Worm (Caenorhabditis elegans) whole organism, mixed stage, embryonic: ENCODE results near the gene irld-15.
"Not testable (repeated sequence)": the region's sequence is repeated elsewhere in the genome, so short reads cannot be mapped to it uniquely, and the experiment has no call there.

Experiments
- bed-3 ChIP-seq: fragments of 200-800 bp; sonication (Bioruptor generic); optimal IDR thresholded peaks from 3 replicates; lab custom pipeline; 2018; ENCODE audit warnings: mild to moderate bottlenecking, missing genetic modification characterization, moderate library complexity, missing compliant biosample characterization
- blmp-1 ChIP-seq: fragments of 150-350 bp; optimal IDR thresholded peaks from 2 replicates; lab custom pipeline; 2014; ENCODE audit warnings: missing biosample characterization, missing genetic modification characterization
- ceh-39 ChIP-seq: fragments of 150-350 bp; optimal IDR thresholded peaks from 2 replicates; lab custom pipeline; 2014; ENCODE audit warnings: missing biosample characterization, missing genetic modification characterization
- ces-1 ChIP-seq: fragments of 150-350 bp; optimal IDR thresholded peaks from 2 replicates; lab custom pipeline; 2014; ENCODE audit warnings: missing biosample characterization, missing genetic modification reagents, missing genetic modification characterization
- cnd-1 ChIP-seq: fragments of 200-800 bp; sonication (Bioruptor generic); optimal IDR thresholded peaks from 2 replicates; lab custom pipeline; 2018; ENCODE audit warnings: mild to moderate bottlenecking, missing genetic modification characterization, missing compliant biosample characterization
- drap-1 ChIP-seq: fragments of 200-800 bp; sonication (Bioruptor generic); optimal IDR thresholded peaks from 3 replicates; lab custom pipeline; 2018; ENCODE audit warnings: mild to moderate bottlenecking, missing genetic modification characterization, missing compliant biosample characterization
- elt-1 ChIP-seq: sonication (generic microtip); optimal IDR thresholded peaks from 2 replicates; lab custom pipeline; 2017; ENCODE audit warnings: missing genetic modification characterization, mild to moderate bottlenecking, missing compliant biosample characterization, antibody characterized with exemption, moderate library complexity, borderline replicate concordance; ENCODE audit not compliant: insufficient read depth
- flh-1 ChIP-seq: fragments of 200-800 bp; sonication (Bioruptor generic); optimal IDR thresholded peaks from 2 replicates; lab custom pipeline; 2018; ENCODE audit warnings: mild to moderate bottlenecking, missing genetic modification characterization, moderate library complexity, missing compliant biosample characterization
- ham-2 ChIP-seq: fragments of 200-800 bp; sonication (Bioruptor generic); optimal IDR thresholded peaks from 2 replicates; lab custom pipeline; 2018; ENCODE audit warnings: mild to moderate bottlenecking, missing genetic modification characterization, missing compliant biosample characterization
- hlh-1 ChIP-seq: fragments of 150-350 bp; optimal IDR thresholded peaks from 2 replicates; lab custom pipeline; 2014; ENCODE audit warnings: missing biosample characterization, missing genetic modification reagents, missing genetic modification characterization
- lin-13 ChIP-seq: fragments of 150-350 bp; optimal IDR thresholded peaks from 2 replicates; lab custom pipeline; 2014; ENCODE audit warnings: missing biosample characterization, missing genetic modification characterization
- mab-5 ChIP-seq: fragments of 150-350 bp; optimal IDR thresholded peaks from 2 replicates; lab custom pipeline; 2014; ENCODE audit warnings: missing biosample characterization, missing genetic modification characterization
- mep-1 ChIP-seq: fragments of 150-350 bp; optimal IDR thresholded peaks from 2 replicates; lab custom pipeline; 2017; ENCODE audit warnings: missing biosample characterization, missing genetic modification reagents, missing genetic modification characterization, inconsistent platforms
- mls-2 ChIP-seq: sonication (generic microtip); optimal IDR thresholded peaks from 2 replicates; lab custom pipeline; 2016; ENCODE audit warnings: mild to moderate bottlenecking, missing genetic modification characterization, moderate library complexity, missing compliant biosample characterization
- nhr-12 ChIP-seq: fragments of 150-350 bp; optimal IDR thresholded peaks from 2 replicates; lab custom pipeline; 2014; ENCODE audit warnings: missing biosample characterization, missing genetic modification characterization
- nhr-2 ChIP-seq: fragments of 150-350 bp; optimal IDR thresholded peaks from 2 replicates; lab custom pipeline; 2014; ENCODE audit warnings: missing biosample characterization, missing genetic modification characterization
- nhr-237 ChIP-seq: fragments of 150-350 bp; optimal IDR thresholded peaks from 2 replicates; lab custom pipeline; 2014; ENCODE audit warnings: missing biosample characterization, missing genetic modification characterization
- nhr-28 ChIP-seq: fragments of 150-350 bp; optimal IDR thresholded peaks from 2 replicates; lab custom pipeline; 2014; ENCODE audit warnings: missing biosample characterization, missing genetic modification characterization
- sem-2 ChIP-seq: fragments of 200-800 bp; sonication (Bioruptor generic); optimal IDR thresholded peaks from 2 replicates; lab custom pipeline; 2018; ENCODE audit warnings: mild to moderate bottlenecking, missing genetic modification characterization, missing compliant biosample characterization
- snpc-4 ChIP-seq: fragments of 150-350 bp; optimal IDR thresholded peaks from 2 replicates; lab custom pipeline; 2014; ENCODE audit warnings: missing biosample characterization, missing genetic modification characterization
- sptf-1 ChIP-seq: sonication (generic microtip); optimal IDR thresholded peaks from 2 replicates; lab custom pipeline; 2017; ENCODE audit warnings: mild to moderate bottlenecking, missing genetic modification characterization, moderate library complexity, missing compliant biosample characterization
- unc-120 ChIP-seq: sonication (generic microtip); optimal IDR thresholded peaks from 2 replicates; lab custom pipeline; 2017; ENCODE audit warnings: missing genetic modification characterization, missing compliant biosample characterization; ENCODE audit not compliant: poor library complexity, severe bottlenecking
- unc-39 ChIP-seq: fragments of 150-350 bp; optimal IDR thresholded peaks from 2 replicates; lab custom pipeline; 2014; ENCODE audit warnings: missing biosample characterization, missing genetic modification characterization
- unc-62 ChIP-seq: fragments of 150-350 bp; optimal IDR thresholded peaks from 2 replicates; lab custom pipeline; 2014; ENCODE audit warnings: missing biosample characterization, missing genetic modification reagents, missing genetic modification characterization
- ztf-11 ChIP-seq: fragments of 150-350 bp; optimal IDR thresholded peaks from 2 replicates; lab custom pipeline; 2014; ENCODE audit warnings: missing biosample characterization, missing genetic modification characterization

irld-15 gene

ce11 chrV:2324260-2324659 lies 20.6 kb upstream of the irld-15 start:
- no peak for TF ChIP-seq nhr-237
- TF ChIP-seq unc-62 (GFP tag; lab: Kevin White, UChicago): no peak
- no peak for TF ChIP-seq hlh-1 (tag; lab: Kevin White, UChicago)
- TF ChIP-seq mep-1 (tag; lab: Kevin White, UChicago): no peak
- TF ChIP-seq mls-2 (tag; lab: Kevin White, UChicago): no peak
- no peak for TF ChIP-seq elt-1 (tag; lab: Kevin White, UChicago)
- no peak for TF ChIP-seq bed-3 (GFP tag; lab: Kevin White, UChicago)
- TF ChIP-seq ham-2 (GFP tag; lab: Kevin White, UChicago): no peak
- TF ChIP-seq flh-1 (GFP tag; lab: Kevin White, UChicago): no peak
- TF ChIP-seq nhr-28 (tag; lab: Kevin White, UChicago): no peak
- TF ChIP-seq nhr-2: no peak
- TF ChIP-seq nhr-12 (tag; lab: Kevin White, UChicago): no peak
- TF ChIP-seq sptf-1 (tag; lab: Kevin White, UChicago): no peak

ce11 chrV:2322466-2322865 lies 18.8 kb upstream of the irld-15 start, which contains the start of gene pud-1.2:
Gene pud-1.2, minus strand, starts transcription at chrV:2322566.
- TF ChIP-seq cnd-1; ham-2 (GFP tag; lab: Kevin White, UChicago); blmp-1 (tag; lab: Kevin White, UChicago): not testable (repeated sequence)

DNA sequence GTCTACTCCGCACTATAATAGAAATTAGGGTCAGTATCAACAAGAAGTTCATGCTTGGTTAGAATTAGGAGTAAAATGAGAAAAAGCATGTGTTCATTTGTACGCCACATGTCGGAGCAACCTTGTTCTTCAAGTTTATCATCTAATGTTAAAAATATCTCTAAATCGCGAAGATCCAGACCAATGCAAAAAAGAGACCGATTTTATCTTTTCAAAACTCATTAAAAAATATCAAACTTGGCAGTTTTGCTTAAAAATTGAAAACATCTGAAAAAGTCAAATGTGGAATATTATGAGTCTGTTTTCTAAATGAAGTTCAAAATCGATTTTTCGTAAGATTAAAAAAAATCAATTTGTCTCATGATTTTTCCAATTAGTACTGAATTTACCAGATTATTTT lies 17.3 kb upstream of the irld-15 start, which contains the start of gene Y19D10B.6:
Gene Y19D10B.6 (minus strand): TSS at position 101 of the 400 bp plus-strand sequence.
- TF ChIP-seq lin-13; sem-2 (GFP tag; lab: Kevin White, UChicago); ztf-11: not testable (repeated sequence)

DNA sequence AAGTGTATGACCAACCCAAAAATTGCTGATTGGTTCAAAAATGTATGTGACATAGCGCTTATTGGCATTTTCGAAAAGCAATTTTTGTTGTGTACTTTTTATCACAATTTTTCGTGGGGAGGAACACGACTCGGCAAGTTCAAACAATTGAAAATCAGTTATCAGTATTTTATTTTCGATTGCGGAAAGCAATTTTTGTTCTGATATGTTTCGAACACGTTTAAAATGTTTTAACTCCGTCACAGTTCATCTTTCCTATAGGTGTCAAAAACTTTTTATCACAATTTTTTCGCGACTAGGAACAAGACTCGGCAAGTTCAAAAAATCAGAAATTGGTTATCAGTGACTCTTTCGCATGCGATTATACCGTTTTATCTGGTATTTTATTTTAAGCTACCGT lies 4.6 kb upstream of the irld-15 start:
- TF ChIP-seq drap-1 (GFP tag; lab: Kevin White, UChicago) (no peak), ztf-11 (no peak), unc-62 (GFP tag; lab: Kevin White, UChicago) (no peak), mab-5 (tag; lab: Kevin White, UChicago) (no peak), bed-3 (GFP tag; lab: Kevin White, UChicago) (no peak), ham-2 (GFP tag; lab: Kevin White, UChicago) (no peak), nhr-237 (no peak), nhr-28 (tag; lab: Kevin White, UChicago) (no peak)
- TF ChIP-seq, all 35 proteins: peak for 0

ce11 chrV:2306383-2306782 lies 2.7 kb upstream of the irld-15 start:
- TF ChIP-seq sptf-1 (tag; lab: Kevin White, UChicago) (no peak), nhr-237 (no peak), bed-3 (GFP tag; lab: Kevin White, UChicago) (no peak)

ce11 chrV:2300905-2301304 lies 2.8 kb downstream of the irld-15 start, which contains the start of gene Y19D10B.8:
Gene Y19D10B.8, minus strand, starts transcription at chrV:2301005.
- TF ChIP-seq ces-1 (GFP tag; lab: Kevin White, UChicago): no peak
- TF ChIP-seq mab-5 (tag; lab: Kevin White, UChicago): no peak
- no peak for TF ChIP-seq ceh-39 (tag; lab: Kevin White, UChicago)
- TF ChIP-seq hlh-1 (tag; lab: Kevin White, UChicago): no peak
- no peak for TF ChIP-seq drap-1 (GFP tag; lab: Kevin White, UChicago)
- no peak for TF ChIP-seq unc-120 (tag; lab: Kevin White, UChicago)
- TF ChIP-seq unc-39 (tag; lab: Kevin White, UChicago): no peak

ce11 chrV:2294577-2294976 lies 9.1 kb downstream of the irld-15 start, which contains the start of gene nhr-226:
Gene nhr-226, plus strand, starts transcription at chrV:2294877.
- TF ChIP-seq unc-39 (tag; lab: Kevin White, UChicago): no peak
- no peak for TF ChIP-seq drap-1 (GFP tag; lab: Kevin White, UChicago)
- no peak for TF ChIP-seq nhr-2
- no peak for TF ChIP-seq snpc-4
- TF ChIP-seq unc-120 (tag; lab: Kevin White, UChicago): no peak
- no peak for TF ChIP-seq nhr-28 (tag; lab: Kevin White, UChicago)
- no peak for TF ChIP-seq bed-3 (GFP tag; lab: Kevin White, UChicago)
- TF ChIP-seq unc-62 (GFP tag; lab: Kevin White, UChicago): no peak
